Fruit fly (Drosophila melanogaster): ENCODE results near the gene Bdbt.

The Bdbt gene

DNA sequence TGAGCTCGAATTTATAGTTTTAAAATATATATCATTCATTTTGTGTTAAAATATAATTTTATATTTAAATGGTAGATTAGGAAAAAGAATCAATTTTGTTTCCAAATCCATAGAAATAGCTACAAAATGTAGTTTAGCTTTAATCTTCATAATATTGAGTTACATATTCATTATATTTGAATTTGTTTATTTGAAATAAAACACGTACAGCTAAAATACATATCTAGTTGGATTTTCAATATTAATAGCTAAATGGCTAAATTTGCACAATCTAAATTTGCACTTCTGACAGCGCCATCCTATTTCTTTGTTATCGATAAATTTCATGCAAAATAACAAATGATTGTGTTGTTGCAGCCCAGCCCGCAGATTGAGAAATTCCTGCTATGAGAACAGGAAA lies 15.3 kb upstream of the Bdbt start, which contains the start of gene Usp8:
TSS of gene Usp8 (plus strand) at position 312 of the 400 bp plus-strand sequence.
- no peak for TF ChIP-seq noc (tag; optimal IDR thresholded peaks at IDR 0.05)

DNA sequence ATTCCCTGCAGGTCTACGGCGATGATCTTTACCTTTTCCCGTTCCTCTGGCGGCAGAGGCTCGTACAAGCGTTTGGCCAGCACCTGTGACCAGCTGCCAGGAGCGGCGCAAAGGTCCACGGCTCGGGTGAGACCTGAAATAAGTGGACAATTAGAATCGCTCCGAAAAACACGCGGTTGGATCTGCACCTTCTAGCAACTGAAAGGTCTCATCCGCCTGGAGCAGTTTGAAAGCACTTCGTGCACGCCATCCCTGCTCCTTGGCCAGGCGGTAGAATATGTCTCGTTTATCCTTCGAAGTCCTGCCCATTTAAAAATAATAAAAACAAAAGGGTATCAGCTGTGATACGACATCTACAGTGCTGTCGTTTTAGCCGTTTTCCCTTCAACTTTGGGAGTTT lies 14.9 kb upstream of the Bdbt start, which contains the start of gene Trm7-34:
TSS of gene Trm7-34 (minus strand) at position 365 of the 400 bp plus-strand sequence.
- no peak for TF ChIP-seq noc (tag; optimal IDR thresholded peaks at IDR 0.05)

DNA sequence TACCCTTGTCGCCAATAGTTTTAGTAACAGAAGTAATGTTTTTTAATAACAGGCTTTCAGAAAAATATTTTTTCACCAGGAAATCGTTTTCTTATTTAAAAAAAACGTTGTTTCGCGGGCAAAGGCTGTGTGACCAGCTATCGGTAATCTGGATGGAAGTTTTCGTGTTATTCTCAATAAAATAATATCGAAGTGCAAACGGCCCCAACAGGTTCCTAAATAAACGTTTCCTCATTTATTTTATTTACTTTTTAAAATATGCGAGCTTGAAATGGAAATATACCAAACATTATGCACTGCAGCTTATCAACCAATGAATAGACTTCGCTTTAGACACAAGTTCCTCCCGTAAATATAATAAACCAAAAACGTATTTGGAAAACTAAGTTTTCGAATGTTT lies 11.4 kb upstream of the Bdbt start, which contains the start of gene Ice2:
TSS of gene Ice2 (plus strand) at position 167 of the 400 bp plus-strand sequence.
- TF ChIP-seq noc (tag; optimal IDR thresholded peaks at IDR 0.05), result no peak

DNA sequence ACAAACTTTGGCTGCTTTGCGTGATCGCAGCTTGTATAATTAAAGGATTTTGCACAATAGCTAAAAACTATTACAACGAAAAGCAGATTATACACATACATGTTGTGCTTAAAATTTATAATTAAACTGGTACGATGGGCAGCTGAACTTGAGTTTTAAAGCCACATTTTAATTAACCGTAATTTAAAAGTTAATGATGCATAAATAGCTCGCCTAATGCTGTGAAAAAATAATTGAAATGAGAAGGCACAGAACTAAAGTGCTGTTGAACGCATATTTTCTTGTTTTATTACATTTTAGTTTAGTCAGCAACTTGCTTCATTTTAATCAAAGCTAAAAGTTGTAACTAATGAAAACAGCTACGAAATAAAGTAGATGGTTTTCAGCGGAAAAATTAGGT lies 11.0 kb upstream of the Bdbt start, which contains the start of gene Obp93a:
TSS of gene Obp93a (minus strand) at position 101 of the 400 bp plus-strand sequence.
- TF ChIP-seq noc (tag; optimal IDR thresholded peaks at IDR 0.05), result no peak

DNA sequence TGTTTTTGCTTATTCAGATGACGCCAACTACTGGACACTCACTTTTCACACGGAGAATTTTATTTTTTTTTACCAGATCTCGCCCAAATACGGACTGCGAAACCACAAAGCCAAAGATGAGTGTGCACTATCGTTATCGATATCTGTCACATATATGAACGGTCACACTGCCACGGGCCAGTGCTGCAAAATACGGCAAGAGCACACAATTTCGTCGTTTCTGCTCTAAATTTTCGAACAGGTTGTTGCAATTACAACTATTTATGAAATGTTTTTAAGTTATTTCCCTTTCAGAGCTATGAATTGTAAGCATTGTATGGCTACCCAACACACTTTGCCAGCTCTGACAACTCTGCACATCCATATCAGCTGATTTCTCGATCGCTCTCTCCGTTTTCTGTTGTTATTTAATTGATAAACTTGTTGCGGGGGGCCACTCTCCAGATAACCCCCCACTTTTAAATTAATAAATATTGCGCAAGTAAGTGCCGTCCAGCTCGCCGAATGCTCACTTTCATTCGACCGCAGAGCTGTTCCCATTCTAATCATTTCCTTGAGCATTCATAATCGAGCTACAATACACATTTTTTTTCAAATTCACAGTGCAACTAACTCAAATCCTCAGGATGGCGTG lies 8.8 kb upstream of the Bdbt start, which contains the start of the genes slmb and CG5793:
TSS of gene slmb (minus strand) at position 134 of the 634 bp plus-strand sequence.
TSS of gene CG5793 (plus strand) at position 222 of the 634 bp plus-strand sequence.
- peak; percentile 63 for TF ChIP-seq noc (tag; optimal IDR thresholded peaks at IDR 0.05)

dm6 chr3R:21126673-21127284 lies 8.1 kb upstream of the Bdbt start:
- no peak for TF ChIP-seq noc (tag; optimal IDR thresholded peaks at IDR 0.05)

DNA sequence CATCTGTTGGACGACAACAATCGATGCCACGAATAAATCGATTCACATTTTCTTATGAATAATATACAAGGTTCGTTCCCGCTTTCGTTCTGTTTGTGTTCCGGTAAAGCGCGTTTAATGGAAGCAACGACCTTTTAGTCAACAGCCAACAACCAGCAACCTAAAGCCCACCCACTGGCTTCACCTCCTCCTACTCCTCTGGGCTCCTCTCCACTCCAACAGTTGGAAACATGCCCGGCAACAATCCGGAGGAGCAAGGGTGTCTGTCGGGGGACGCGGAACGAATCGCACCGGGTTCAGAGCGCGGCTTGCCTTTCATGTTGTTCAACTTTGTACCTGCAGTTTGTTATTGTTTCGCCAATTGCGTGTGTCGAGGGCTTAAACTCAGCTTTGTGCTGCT lies 5.6 kb upstream of the Bdbt start:
- no peak for TF ChIP-seq noc (tag; optimal IDR thresholded peaks at IDR 0.05)

DNA sequence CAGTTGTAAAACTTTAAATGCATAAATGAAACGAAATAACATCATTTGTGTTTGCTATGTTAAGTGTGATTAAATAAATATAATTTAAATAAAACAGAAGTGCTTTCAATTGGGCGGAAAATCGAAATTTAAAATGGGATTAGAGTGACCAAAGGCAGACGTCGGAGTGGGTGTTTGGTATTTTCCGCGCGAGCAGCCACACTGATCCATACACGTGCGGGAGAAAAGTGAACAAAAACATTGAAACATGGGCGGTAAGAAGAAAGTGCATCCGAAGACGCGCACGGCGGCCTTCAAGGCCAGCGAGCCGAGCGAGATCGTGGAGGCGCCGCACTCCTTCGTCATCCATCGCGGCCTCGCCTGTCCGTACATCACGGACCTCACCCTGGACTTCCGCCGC lies 2.6 kb downstream of the Bdbt start, which contains the start of gene ppan:
TSS of gene ppan (plus strand) at position 198 of the 400 bp plus-strand sequence.
- TF ChIP-seq noc (tag; optimal IDR thresholded peaks at IDR 0.05), result no peak

dm6 chr3R:21112742-21113465 lies 5.8 kb downstream of the Bdbt start:
- TF ChIP-seq noc (tag; optimal IDR thresholded peaks at IDR 0.05), result peak; percentile 82

dm6 chr3R:21111964-21112740 lies 6.5 kb downstream of the Bdbt start:
- peak; percentile 14 for TF ChIP-seq noc (tag; optimal IDR thresholded peaks at IDR 0.05)

DNA sequence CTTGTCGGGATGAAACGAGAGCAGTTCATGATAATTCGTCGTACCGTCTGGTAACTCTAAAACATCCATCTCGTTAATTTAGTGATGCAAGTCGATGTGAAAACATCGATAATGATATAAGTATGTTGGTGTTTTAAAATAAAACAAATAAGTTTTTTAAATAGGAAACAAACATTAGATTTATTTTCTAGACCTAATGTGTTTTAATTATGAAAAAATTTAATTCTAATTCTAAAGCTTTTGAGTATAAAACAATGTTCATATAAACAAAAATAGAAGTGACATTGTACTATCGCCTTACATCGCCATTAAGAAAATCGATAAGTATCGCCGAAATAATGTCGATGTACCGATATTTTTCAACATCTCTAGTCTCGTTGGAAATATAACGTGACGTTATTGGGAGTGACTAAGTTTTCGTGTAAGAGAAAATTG lies 7.6 kb downstream of the Bdbt start, which contains the start of gene Rab11:
TSS of gene Rab11 (plus strand) at position 363 of the 435 bp plus-strand sequence.
- peak; percentile 76 for TF ChIP-seq noc (tag; optimal IDR thresholded peaks at IDR 0.05)

- TF ChIP-seq noc (tag; optimal IDR thresholded peaks at IDR 0.05), result no peak
These were observed 8.9 kb downstream of the Bdbt start for dm6 chr3R:21109712-21110111.

dm6 chr3R:21107907-21108591 lies 10.6 kb downstream of the Bdbt start, which contains the start of the genes Sec15 and rtet:
Sec15 (minus strand) TSS chr3R:21107972.
rtet (plus strand) TSS chr3R:21108446.
- no peak for TF ChIP-seq noc (tag; optimal IDR thresholded peaks at IDR 0.05)

dm6 chr3R:21102477-21102876 lies 16.2 kb downstream of the Bdbt start:
- TF ChIP-seq noc (tag; optimal IDR thresholded peaks at IDR 0.05), result no peak

Data from whole organism, larva.